Worm (Caenorhabditis elegans): Measurements from ENCODE around the gene ZK1128.1.

DNA sequence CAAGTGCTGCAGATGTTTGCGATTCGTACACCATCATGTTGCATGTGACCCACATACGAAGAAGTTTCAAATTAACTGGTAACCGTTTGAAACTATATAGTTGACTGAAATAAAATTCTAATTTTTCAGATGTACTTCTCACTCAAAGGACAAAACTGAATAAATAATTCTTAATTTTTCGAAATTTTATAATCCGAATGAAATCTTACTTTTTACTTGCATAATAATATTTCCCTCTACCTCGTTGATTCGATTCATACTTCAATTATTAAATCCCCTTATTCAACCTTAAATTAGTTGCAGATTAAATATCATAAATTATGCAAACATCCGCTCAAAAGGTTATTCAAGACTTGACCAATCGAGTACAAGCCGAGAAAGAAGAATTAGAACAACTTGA, 28.6 kb downstream of the ZK1128.1 start, which contains the start of gene T16H12.2:
- TF ChIP-seq lin-54 (GFP tag; optimal IDR thresholded peaks at IDR 0.05) = no peak
- no peak for TF ChIP-seq madf-6 (GFP tag; IDR thresholded peaks at IDR 0.05)
- TF ChIP-seq zim-3 (tag; optimal IDR thresholded peaks at IDR 0.05) = no peak
